Fruit fly (Drosophila melanogaster) whole organism, pupa: ENCODE results near the gene RhoU.

Experiments
- CG12605 ChIP-seq: fragments of 200-800 bp; sonication (Bioruptor generic); IDR thresholded peaks from 2 replicates; pipeline ENCODE4 v1.3.6; 2022; ENCODE audit warnings: missing biosample characterization, missing genetic modification characterization
- CG8159 ChIP-seq: fragments of 200-800 bp; sonication (Bioruptor generic); optimal IDR thresholded peaks from 3 replicates; lab custom pipeline; 2018; ENCODE audit warnings: missing biosample characterization, mild to moderate bottlenecking, missing genetic modification characterization, moderate library complexity
- EcR ChIP-seq: fragments of 200-800 bp; sonication (Bioruptor generic); optimal IDR thresholded peaks from 3 replicates; lab custom pipeline; 2019; ENCODE audit warnings: missing biosample characterization, missing genetic modification characterization, mild to moderate bottlenecking, moderate library complexity, missing genetic modification reagents

DNA sequence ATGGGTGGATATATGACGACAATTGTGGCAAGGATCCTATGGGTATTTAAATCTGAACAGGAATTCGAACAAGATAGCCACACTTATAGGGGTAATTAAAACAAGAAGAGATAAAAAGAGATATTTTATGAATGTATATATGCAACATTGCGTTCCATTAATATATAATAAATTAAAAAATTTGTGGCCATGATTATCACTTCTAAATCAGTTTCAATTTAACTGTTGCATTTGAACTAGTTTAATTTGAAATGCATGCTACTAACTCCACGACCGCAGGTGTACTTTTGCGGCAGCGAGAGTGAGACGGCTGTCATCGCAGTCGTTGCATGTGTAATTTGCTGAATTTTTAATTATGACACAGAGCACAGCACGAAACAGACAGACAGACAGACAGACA lies 40.9 kb downstream of the RhoU start:
- no peak for TF ChIP-seq CG12605 (GFP tag; lab: Robert Waterston, UW)
- TF ChIP-seq CG8159 (tag; lab: Kevin White, UChicago), result no peak
- no peak for TF ChIP-seq EcR
